Fruit fly (Drosophila melanogaster) whole organism, embryonic: Measurements from ENCODE around the gene CG42852.

ENCODE experiments used
- Adf1 ChIP-seq: fragments of 200-800 bp; sonication (Bioruptor generic); IDR thresholded peaks from 2 replicates; pipeline ENCODE4 v1.3.6; 2022; ENCODE audit warnings: missing biosample characterization, missing genetic modification characterization
- Bgb ChIP-seq: fragments of 200-800 bp; sonication (Bioruptor generic); IDR thresholded peaks from 2 replicates; pipeline ENCODE4 v1.3.6; 2022; ENCODE audit warnings: missing biosample characterization, missing genetic modification characterization; ENCODE audit not compliant: partially characterized antibody
- CG10209 ChIP-seq: fragments of 200-800 bp; sonication (Bioruptor generic); optimal IDR thresholded peaks from 3 replicates; lab custom pipeline; 2017; ENCODE audit warnings: missing biosample characterization, mild to moderate bottlenecking, missing genetic modification characterization, missing genetic modification reagents
- CG10274 ChIP-seq: fragments of 200-800 bp; sonication (Bioruptor generic); optimal IDR thresholded peaks from 3 replicates; lab custom pipeline; 2017; ENCODE audit warnings: missing biosample characterization, mild to moderate bottlenecking, missing genetic modification characterization
- CG11247 ChIP-seq: fragments of 200-800 bp; sonication (Bioruptor generic); IDR thresholded peaks from 2 replicates; pipeline ENCODE4 v1.3.6; 2022; ENCODE audit warnings: missing biosample characterization, missing genetic modification characterization
- CG12744 ChIP-seq: fragments of 200-800 bp; sonication (Bioruptor generic); optimal IDR thresholded peaks from 2 replicates; lab custom pipeline; 2016; ENCODE audit warnings: missing biosample characterization, missing genetic modification characterization
- CG15269 ChIP-seq: fragments of 200-800 bp; sonication (Bioruptor generic); optimal IDR thresholded peaks from 2 replicates; lab custom pipeline; 2018; ENCODE audit warnings: missing biosample characterization, mild to moderate bottlenecking, missing genetic modification characterization, moderate library complexity
- CG15601 ChIP-seq: fragments of 200-800 bp; sonication (Bioruptor generic); optimal IDR thresholded peaks from 3 replicates; lab custom pipeline; 2019; ENCODE audit warnings: missing biosample characterization, mild to moderate bottlenecking, missing genetic modification characterization, moderate library complexity
- CG15696 ChIP-seq: fragments of 200-800 bp; sonication (Bioruptor generic); optimal IDR thresholded peaks from 2 replicates; lab custom pipeline; 2019; ENCODE audit warnings: missing biosample characterization, mild to moderate bottlenecking, missing genetic modification characterization, moderate library complexity
- CG17912 ChIP-seq: fragments of 200-800 bp; sonication (Bioruptor generic); optimal IDR thresholded peaks from 2 replicates; lab custom pipeline; 2018; ENCODE audit warnings: missing biosample characterization, mild to moderate bottlenecking, missing genetic modification characterization
- CG1792 ChIP-seq: fragments of 200-800 bp; sonication (Bioruptor generic); optimal IDR thresholded peaks from 2 replicates; lab custom pipeline; 2016; ENCODE audit warnings: missing biosample characterization, missing genetic modification characterization
- CG2712 ChIP-seq: fragments of 200-800 bp; optimal IDR thresholded peaks from 3 replicates; lab custom pipeline; 2019; ENCODE audit warnings: missing biosample characterization, mild to moderate bottlenecking, missing genetic modification characterization, moderate library complexity
- CG31365 ChIP-seq: fragments of 200-800 bp; sonication (Bioruptor generic); optimal IDR thresholded peaks from 2 replicates; lab custom pipeline; 2018; ENCODE audit warnings: missing biosample characterization, mild to moderate bottlenecking, missing genetic modification characterization
- CG3163 ChIP-seq: fragments of 200-800 bp; sonication (Bioruptor generic); optimal IDR thresholded peaks from 3 replicates; lab custom pipeline; 2016; ENCODE audit warnings: missing biosample characterization, missing genetic modification characterization
- CG32532 ChIP-seq: fragments of 200-800 bp; sonication (Bioruptor generic); IDR thresholded peaks from 2 replicates; pipeline ENCODE4 v1.3.6; 2022; ENCODE audit warnings: missing biosample characterization, missing genetic modification characterization
- CG3281 ChIP-seq: fragments of 200-800 bp; sonication (Bioruptor generic); optimal IDR thresholded peaks from 3 replicates; lab custom pipeline; 2017; ENCODE audit warnings: missing biosample characterization, mild to moderate bottlenecking, missing genetic modification characterization
- CG4404 ChIP-seq: fragments of 200-800 bp; sonication (Bioruptor generic); IDR thresholded peaks from 2 replicates; pipeline ENCODE4 v1.3.6; 2022; ENCODE audit warnings: missing biosample characterization, missing genetic modification characterization
- CG7963 ChIP-seq: fragments of 200-800 bp; sonication (Bioruptor generic); IDR thresholded peaks from 3 replicates; pipeline ENCODE4 v1.3.6; 2022; ENCODE audit warnings: missing biosample characterization, missing genetic modification characterization; ENCODE audit not compliant: partially characterized antibody
- CG8089 ChIP-seq: fragments of 200-800 bp; sonication (Bioruptor generic); optimal IDR thresholded peaks from 3 replicates; lab custom pipeline; 2016; ENCODE audit warnings: missing biosample characterization, missing genetic modification characterization
- CG9215 ChIP-seq: fragments of 200-800 bp; sonication (Bioruptor generic); IDR thresholded peaks from 2 replicates; pipeline ENCODE4 v1.3.6; 2022; ENCODE audit warnings: missing biosample characterization, missing genetic modification characterization
- CTCF ChIP-seq: fragments of 200-800 bp; sonication (Bioruptor generic); optimal IDR thresholded peaks from 2 replicates; lab custom pipeline; 2017; ENCODE audit warnings: missing biosample characterization, mild to moderate bottlenecking, missing genetic modification characterization, moderate library complexity
- CkIIα-i1 ChIP-seq: fragments of 200-800 bp; sonication (Bioruptor generic); IDR thresholded peaks from 2 replicates; pipeline ENCODE4 v1.3.6; 2022; ENCODE audit warnings: missing biosample characterization, missing genetic modification characterization
- Dfd ChIP-seq, 2 experiments: fragments of >200 bp; optimal IDR thresholded peaks; 2 replicates each; lab custom pipeline; 2017; ENCODE audit warnings: missing biosample characterization in 2 of 2, missing genetic modification characterization in 2 of 2
- Doc3 ChIP-seq: fragments of 200-800 bp; sonication (Bioruptor generic); IDR thresholded peaks from 3 replicates; pipeline ENCODE4 v1.3.6; 2022; ENCODE audit warnings: missing biosample characterization, missing genetic modification characterization; ENCODE audit not compliant: partially characterized antibody
- Dref ChIP-seq: fragments of 200-800 bp; sonication (Bioruptor generic); IDR thresholded peaks from 2 replicates; pipeline ENCODE4 v1.3.6; 2022; ENCODE audit warnings: missing biosample characterization, missing genetic modification characterization
- E2f1 ChIP-seq: fragments of 200-800 bp; sonication (Bioruptor generic); IDR thresholded peaks from 2 replicates; pipeline ENCODE4 v1.3.6; 2022; ENCODE audit warnings: missing biosample characterization, missing genetic modification characterization
- Fer3 ChIP-seq: fragments of 200-800 bp; sonication (Bioruptor generic); optimal IDR thresholded peaks from 2 replicates; lab custom pipeline; 2018; ENCODE audit warnings: missing biosample characterization, mild to moderate bottlenecking, missing genetic modification characterization, moderate library complexity
- Hmx ChIP-seq: fragments of 200-800 bp; sonication (Bioruptor generic); optimal IDR thresholded peaks from 2 replicates; lab custom pipeline; 2016; ENCODE audit warnings: missing biosample characterization, missing genetic modification characterization
- Hr3 ChIP-seq: fragments of 200-800 bp; sonication (Bioruptor generic); optimal IDR thresholded peaks from 3 replicates; lab custom pipeline; 2016; ENCODE audit warnings: missing biosample characterization, missing genetic modification characterization
- Lhr ChIP-seq: fragments of 200-800 bp; sonication (Bioruptor generic); optimal IDR thresholded peaks from 3 replicates; lab custom pipeline; 2017; ENCODE audit warnings: mild to moderate bottlenecking, missing biosample characterization, missing genetic modification reagents, missing genetic modification characterization
- Mad ChIP-seq: fragments of 200-800 bp; sonication (Bioruptor generic); optimal IDR thresholded peaks from 2 replicates; lab custom pipeline; 2016; ENCODE audit warnings: missing biosample characterization, missing genetic modification characterization
- Mrtf ChIP-seq: fragments of 200-800 bp; sonication (Bioruptor generic); IDR thresholded peaks from 3 replicates; pipeline ENCODE4 v1.3.6; 2022; ENCODE audit warnings: missing biosample characterization, missing genetic modification characterization
- Oli ChIP-seq: fragments of 200-800 bp; sonication (Bioruptor generic); optimal IDR thresholded peaks from 2 replicates; lab custom pipeline; 2018; ENCODE audit warnings: missing biosample characterization, mild to moderate bottlenecking, missing genetic modification characterization, moderate library complexity
- Sox100B ChIP-seq: fragments of 200-800 bp; sonication (Bioruptor generic); optimal IDR thresholded peaks from 3 replicates; lab custom pipeline; 2018; ENCODE audit warnings: missing biosample characterization, mild to moderate bottlenecking, missing genetic modification characterization
- aop ChIP-seq: fragments of 200-800 bp; sonication (Bioruptor generic); IDR thresholded peaks from 2 replicates; pipeline ENCODE4 v1.3.6; 2022; ENCODE audit warnings: missing biosample characterization, missing genetic modification characterization
- az2 ChIP-seq: fragments of 200-800 bp; sonication (Bioruptor generic); optimal IDR thresholded peaks from 3 replicates; lab custom pipeline; 2016; ENCODE audit warnings: missing biosample characterization, missing genetic modification characterization
- croc ChIP-seq: fragments of 200-800 bp; sonication (Bioruptor generic); conservative IDR thresholded peaks from 3 replicates; pipeline ENCODE4 v1.3.6; 2022; ENCODE audit warnings: missing biosample characterization, missing genetic modification characterization
- cwo ChIP-seq: fragments of 200-800 bp; sonication (Bioruptor generic); optimal IDR thresholded peaks from 3 replicates; lab custom pipeline; 2017; ENCODE audit warnings: missing biosample characterization, missing genetic modification characterization, mild to moderate bottlenecking, moderate library complexity, missing genetic modification reagents
- dimm ChIP-seq: fragments of 200-800 bp; sonication (Bioruptor generic); IDR thresholded peaks from 2 replicates; pipeline ENCODE4 v1.3.6; 2022; ENCODE audit warnings: missing biosample characterization, missing genetic modification characterization
- dm ChIP-seq: fragments of 200-800 bp; sonication (Bioruptor generic); optimal IDR thresholded peaks from 3 replicates; lab custom pipeline; 2016; ENCODE audit warnings: missing biosample characterization, missing genetic modification characterization
- her ChIP-seq: fragments of 200-800 bp; sonication (Bioruptor generic); optimal IDR thresholded peaks from 2 replicates; lab custom pipeline; 2016; ENCODE audit warnings: missing biosample characterization, missing genetic modification characterization
- ken ChIP-seq: fragments of 200-800 bp; sonication (Bioruptor generic); IDR thresholded peaks from 3 replicates; pipeline ENCODE4 v1.3.6; 2022; ENCODE audit warnings: missing biosample characterization, missing genetic modification characterization
- lmd ChIP-seq: fragments of 200-800 bp; sonication (Bioruptor generic); IDR thresholded peaks from 2 replicates; pipeline ENCODE4 v1.3.6; 2022; ENCODE audit warnings: missing biosample characterization, missing genetic modification characterization
- org-1 ChIP-seq: fragments of 200-800 bp; sonication (Bioruptor generic); optimal IDR thresholded peaks from 2 replicates; lab custom pipeline; 2017; ENCODE audit warnings: missing biosample characterization, missing genetic modification characterization
- sc ChIP-seq, 3 experiments: fragments of >200 bp in 2 of 3; fragments of 200-800 bp in 1 of 3; sonication (Bioruptor generic) in 1 of 3; optimal IDR thresholded peaks; 2 replicates in 2 of 3; 3 replicates in 1 of 3; lab custom pipeline; 2017; ENCODE audit warnings: mild to moderate bottlenecking in 1 of 3, missing biosample characterization in 1 of 3, missing genetic modification characterization in 1 of 3, missing genetic modification reagents in 1 of 3
- sens-2 ChIP-seq: fragments of 200-800 bp; sonication (Bioruptor generic); IDR thresholded peaks from 2 replicates; pipeline ENCODE4 v1.3.6; 2022; ENCODE audit warnings: missing biosample characterization, missing genetic modification characterization
- sim ChIP-seq: fragments of 200-800 bp; sonication (Bioruptor generic); IDR thresholded peaks from 2 replicates; pipeline ENCODE4 v1.3.6; 2022; ENCODE audit warnings: missing biosample characterization, missing genetic modification characterization
- sug ChIP-seq: fragments of 200-800 bp; optimal IDR thresholded peaks from 2 replicates; lab custom pipeline; 2019; ENCODE audit warnings: missing biosample characterization, mild to moderate bottlenecking, missing genetic modification characterization, moderate library complexity
- ttk ChIP-seq: fragments of 200-800 bp; sonication (Bioruptor generic); IDR thresholded peaks from 2 replicates; pipeline ENCODE4 v2.1.2; 2022; ENCODE audit warnings: missing biosample characterization, missing genetic modification characterization
- wek ChIP-seq: fragments of 200-800 bp; sonication (Bioruptor generic); optimal IDR thresholded peaks from 3 replicates; lab custom pipeline; 2018; ENCODE audit warnings: missing biosample characterization, mild to moderate bottlenecking, missing genetic modification characterization, moderate library complexity
- zen2 ChIP-seq: fragments of 200-800 bp; sonication (Bioruptor generic); IDR thresholded peaks from 3 replicates; pipeline ENCODE4 v1.3.6; 2022; ENCODE audit warnings: missing biosample characterization, missing genetic modification characterization; ENCODE audit not compliant: partially characterized antibody
- zfh1 ChIP-seq: fragments of 200-800 bp; sonication (Bioruptor generic); IDR thresholded peaks from 3 replicates; pipeline ENCODE4 v1.3.6; 2022; ENCODE audit warnings: missing biosample characterization, missing genetic modification characterization

CG42852 gene

DNA sequence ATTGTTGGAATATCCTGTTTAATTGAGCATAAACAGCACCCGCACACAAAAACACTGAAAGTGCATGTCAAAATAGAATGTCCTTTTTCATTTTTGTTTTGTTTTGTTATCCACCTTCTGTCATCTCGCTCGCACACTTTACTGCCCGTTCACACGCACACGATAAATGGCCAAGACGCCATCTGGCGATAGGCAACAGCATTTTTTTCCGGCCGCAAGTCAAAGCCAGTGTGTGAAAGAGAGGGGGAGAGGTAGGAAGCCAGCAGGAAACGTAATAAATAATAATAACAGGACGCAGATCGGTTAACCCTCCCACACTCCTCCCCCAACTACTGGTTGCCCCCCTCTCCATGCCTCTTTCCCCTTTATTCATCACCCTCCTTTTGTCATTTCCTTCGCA is 14.6 kb downstream of the CG42852 start (continued):
- TF ChIP-seq sim (GFP tag; lab: Robert Waterston, UW) (no peak), Mad (GFP tag; lab: Kevin White, UChicago) (no peak), Sox100B (GFP tag; lab: Kevin White, UChicago) (peak; percentile 26), Oli (tag; lab: Kevin White, UChicago) (no peak), wek (GFP tag; lab: Kevin White, UChicago) (peak; percentile 61), cwo (GFP tag; lab: Kevin White, UChicago) (no peak), Hr3 (GFP tag; lab: Kevin White, UChicago) (no peak), lmd (GFP tag; lab: Robert Waterston, UW) (no peak), CG3281 (GFP tag; lab: Kevin White, UChicago) (peak; percentile 13), CkIIα-i1 (no peak), CG17912 (GFP tag; lab: Kevin White, UChicago) (no peak), CG9215 (GFP tag; lab: Robert Waterston, UW) (no peak), org-1 (GFP tag; lab: Kevin White, UChicago) (peak; percentile 5), dm (GFP tag; lab: Kevin White, UChicago) (no peak), CG3163 (GFP tag; lab: Kevin White, UChicago) (no peak), az2 (peak; percentile 28), CG1792 (GFP tag; lab: Kevin White, UChicago) (no peak), aop (GFP tag; lab: Robert Waterston, UW) (no peak), zen2 (GFP tag; lab: Robert Waterston, UW) (no peak), CG15269 (no peak), E2f1 (GFP tag; lab: Robert Waterston, UW) (no peak), her (GFP tag; lab: Kevin White, UChicago) (no peak), CG32532 (GFP tag; lab: Robert Waterston, UW) (peak; percentile 56), Dfd (GFP tag; optimal IDR thresholded peaks at IDR 0.05; lab: Kevin White, UChicago) (no peak), dimm (GFP tag; lab: Robert Waterston, UW) (no peak), CG2712 (tag; lab: Kevin White, UChicago) (peak; percentile 7), CG4404 (no peak), ken (GFP tag; lab: Robert Waterston, UW) (no peak), zfh1 (GFP tag; lab: Robert Waterston, UW) (0 out of 3 replicates have a peak, but pooled peaks have one; percentile 30), CG8089 (peak; percentile 47), Doc3 (GFP tag; lab: Robert Waterston, UW) (no peak), CG15601 (tag; lab: Kevin White, UChicago) (no peak), CG7963 (GFP tag; lab: Robert Waterston, UW) (no peak), sens-2 (GFP tag; lab: Robert Waterston, UW) (no peak), ttk (GFP tag; lab: Robert Waterston, UW) (no peak), CG15696 (tag; lab: Kevin White, UChicago) (no peak), CTCF (GFP tag; lab: Kevin White, UChicago) (peak; percentile 92), sug (tag; lab: Kevin White, UChicago) (no peak), CG10209 (no peak), Fer3 (no peak), Dref (GFP tag; lab: Robert Waterston, UW) (no peak), sc (optimal IDR thresholded peaks at IDR 0.05; lab: Kevin White, UChicago) (no peak), sc (GFP tag; optimal IDR thresholded peaks at IDR 0.05; lab: Kevin White, UChicago) (no peak), croc (GFP tag; lab: Robert Waterston, UW) (no peak), CG11247 (GFP tag; lab: Robert Waterston, UW) (peak; percentile 49; the same call in 1 of the 2 replicates), Lhr (GFP tag; lab: Kevin White, UChicago) (peak; percentile 10), Hmx (GFP tag; lab: Kevin White, UChicago) (no peak), Adf1 (GFP tag; lab: Robert Waterston, UW) (no peak), Mrtf (GFP tag; lab: Robert Waterston, UW) (no peak), CG31365 (tag; lab: Kevin White, UChicago) (no peak), Bgb (no peak), CG12744 (GFP tag; lab: Kevin White, UChicago) (no peak), CG10274 (no peak)
